Worm (Caenorhabditis elegans): ENCODE results near the gene Y102A11A.9.
"Not testable (repeated sequence)": the region's sequence is repeated elsewhere in the genome, so short reads cannot be mapped to it uniquely, and the experiment has no call there.

Y102A11A.9 gene

ce11 chrX:2014521-2014920 is 1.6 kb downstream of the Y102A11A.9 start:
- TF ChIP-seq unc-62 (GFP tag; optimal IDR thresholded peaks at IDR 0.05) = no peak

ce11 chrX:2018211-2018610 is 5.3 kb downstream of the Y102A11A.9 start:
- TF ChIP-seq unc-62 (GFP tag; optimal IDR thresholded peaks at IDR 0.05) = no peak

- no peak for TF ChIP-seq unc-62 (GFP tag; optimal IDR thresholded peaks at IDR 0.05)
These were observed 5.9 kb downstream of the Y102A11A.9 start, which contains the start of gene Y102A11A.3 for ce11 chrX:2018848-2019247. Gene Y102A11A.3, plus strand, starts transcription at chrX:2019148.

- no peak for TF ChIP-seq unc-62 (GFP tag; optimal IDR thresholded peaks at IDR 0.05)
These were observed 8.6 kb downstream of the Y102A11A.9 start for ce11 chrX:2021558-2021957.

ce11 chrX:2026342-2026741 is 13.4 kb downstream of the Y102A11A.9 start, which contains the start of gene Y102A11A.2:
Gene Y102A11A.2, plus strand, starts transcription at chrX:2026642.
- not testable (repeated sequence) for TF ChIP-seq unc-62 (GFP tag; optimal IDR thresholded peaks at IDR 0.05)

- TF ChIP-seq unc-62 (GFP tag; optimal IDR thresholded peaks at IDR 0.05) = no peak
These were observed 17.9 kb downstream of the Y102A11A.9 start for ce11 chrX:2030871-2031270.

ce11 chrX:2031414-2031813 is 18.5 kb downstream of the Y102A11A.9 start, which contains the start of gene Y102A11A.5:
Gene Y102A11A.5, minus strand, starts transcription at chrX:2031588.
- TF ChIP-seq unc-62 (GFP tag; optimal IDR thresholded peaks at IDR 0.05) = no peak

ce11 chrX:2035172-2035571 is 22.2 kb downstream of the Y102A11A.9 start, which contains the start of gene ergi-1:
Gene ergi-1, minus strand, starts transcription at chrX:2035272.
- TF ChIP-seq unc-62 (GFP tag; optimal IDR thresholded peaks at IDR 0.05) = no peak

- TF ChIP-seq unc-62 (GFP tag; optimal IDR thresholded peaks at IDR 0.05) = no peak
These were observed 26.4 kb downstream of the Y102A11A.9 start, which contains the start of gene smex-2 for ce11 chrX:2039358-2039757. Gene smex-2, minus strand, starts transcription at chrX:2039458.

ce11 chrX:2040877-2041276 is 27.9 kb downstream of the Y102A11A.9 start:
- TF ChIP-seq unc-62 (GFP tag; optimal IDR thresholded peaks at IDR 0.05) = no peak

ce11 chrX:2041448-2042138 is 28.6 kb downstream of the Y102A11A.9 start:
- no peak for TF ChIP-seq unc-62 (GFP tag; optimal IDR thresholded peaks at IDR 0.05)

ce11 chrX:2042621-2043020 is 29.7 kb downstream of the Y102A11A.9 start:
- TF ChIP-seq unc-62 (GFP tag; optimal IDR thresholded peaks at IDR 0.05) = no peak

ce11 chrX:2043224-2043623 is 30.3 kb downstream of the Y102A11A.9 start:
- TF ChIP-seq unc-62 (GFP tag; optimal IDR thresholded peaks at IDR 0.05) = no peak

- TF ChIP-seq unc-62 (GFP tag; optimal IDR thresholded peaks at IDR 0.05) = no peak
These were observed 31.7 kb downstream of the Y102A11A.9 start for ce11 chrX:2044541-2045168.

- TF ChIP-seq unc-62 (GFP tag; optimal IDR thresholded peaks at IDR 0.05) = no peak
These were observed 32.7 kb downstream of the Y102A11A.9 start for ce11 chrX:2045603-2046002.

- no peak for TF ChIP-seq unc-62 (GFP tag; optimal IDR thresholded peaks at IDR 0.05)
These were observed 33.3 kb downstream of the Y102A11A.9 start, which contains the start of gene igcm-4 for ce11 chrX:2046124-2046722. Gene igcm-4, minus strand, starts transcription at chrX:2046360.

Data from whole organism, dauer.